Fruit fly (Drosophila melanogaster) whole organism, embryonic: Measurements from ENCODE around the gene CG31872.
A peak's percentile ranks its signal among the peaks of the same experiment; 100 is the strongest.

Experiments used
- CG10462 ChIP-seq: fragments of 200-800 bp; sonication (Bioruptor generic); optimal IDR thresholded peaks from 2 replicates; lab custom pipeline; 2016; ENCODE audit warnings: missing biosample characterization, missing genetic modification characterization
- CG11247 ChIP-seq: fragments of 200-800 bp; sonication (Bioruptor generic); IDR thresholded peaks from 2 replicates; pipeline ENCODE4 v1.3.6; 2022; ENCODE audit warnings: missing biosample characterization, missing genetic modification characterization
- CG11504 ChIP-seq: fragments of 200-800 bp; sonication (Bioruptor generic); optimal IDR thresholded peaks from 3 replicates; lab custom pipeline; 2019; ENCODE audit warnings: missing biosample characterization, mild to moderate bottlenecking, missing genetic modification characterization, moderate library complexity
- CG12071 ChIP-seq: fragments of 200-800 bp; sonication (Bioruptor generic); optimal IDR thresholded peaks from 3 replicates; lab custom pipeline; 2018; ENCODE audit warnings: missing biosample characterization, mild to moderate bottlenecking, missing genetic modification characterization
- CG12299 ChIP-seq: fragments of 200-800 bp; sonication (Bioruptor generic); optimal IDR thresholded peaks from 2 replicates; lab custom pipeline; 2018; ENCODE audit warnings: missing biosample characterization, mild to moderate bottlenecking, missing genetic modification characterization
- CG12659 ChIP-seq: fragments of 200-800 bp; sonication (Bioruptor generic); optimal IDR thresholded peaks from 3 replicates; lab custom pipeline; 2017; ENCODE audit warnings: mild to moderate bottlenecking, missing biosample characterization, missing genetic modification reagents, missing genetic modification characterization
- CG14441 ChIP-seq: fragments of 200-800 bp; sonication (Bioruptor generic); IDR thresholded peaks from 2 replicates; pipeline ENCODE4 v1.3.6; 2022; ENCODE audit warnings: missing biosample characterization, missing genetic modification characterization
- CG14965 ChIP-seq: fragments of 200-800 bp; sonication (Bioruptor generic); optimal IDR thresholded peaks from 2 replicates; lab custom pipeline; 2016; ENCODE audit warnings: missing biosample characterization, missing genetic modification characterization, borderline replicate concordance
- CG1603 ChIP-seq: fragments of 200-800 bp; sonication (Bioruptor generic); optimal IDR thresholded peaks from 2 replicates; lab custom pipeline; 2019; ENCODE audit warnings: missing biosample characterization, mild to moderate bottlenecking, missing genetic modification characterization, moderate library complexity
- CG17328 ChIP-seq: fragments of 200-800 bp; sonication (Bioruptor generic); IDR thresholded peaks from 2 replicates; pipeline ENCODE4 v1.3.6; 2022; ENCODE audit warnings: missing biosample characterization, missing genetic modification characterization
- CG1792 ChIP-seq: fragments of 200-800 bp; sonication (Bioruptor generic); optimal IDR thresholded peaks from 2 replicates; lab custom pipeline; 2016; ENCODE audit warnings: missing biosample characterization, missing genetic modification characterization
- CG2875 ChIP-seq: fragments of 200-800 bp; sonication (Bioruptor generic); optimal IDR thresholded peaks from 2 replicates; lab custom pipeline; 2017; ENCODE audit warnings: missing biosample characterization, mild to moderate bottlenecking, missing genetic modification characterization, missing genetic modification reagents
- CG3065 ChIP-seq: fragments of 200-800 bp; sonication (Bioruptor generic); optimal IDR thresholded peaks from 2 replicates; lab custom pipeline; 2016; ENCODE audit warnings: missing biosample characterization, missing genetic modification characterization
- CG33213 ChIP-seq: fragments of 200-800 bp; sonication (Bioruptor generic); optimal IDR thresholded peaks from 3 replicates; lab custom pipeline; 2016; ENCODE audit warnings: missing biosample characterization, missing genetic modification characterization
- CG43689 ChIP-seq: fragments of 200-800 bp; sonication (Bioruptor generic); IDR thresholded peaks from 2 replicates; pipeline ENCODE4 v1.3.6; 2022; ENCODE audit warnings: missing biosample characterization, missing genetic modification characterization
- CG4617 ChIP-seq: fragments of 200-800 bp; sonication (Bioruptor generic); optimal IDR thresholded peaks from 3 replicates; lab custom pipeline; 2016; ENCODE audit warnings: missing biosample characterization, missing genetic modification characterization, borderline replicate concordance
- CG7357 ChIP-seq: fragments of 200-800 bp; sonication (Bioruptor generic); IDR thresholded peaks from 3 replicates; pipeline ENCODE4 v1.3.6; 2022; ENCODE audit warnings: missing biosample characterization, missing genetic modification characterization
- Chrac-16 ChIP-seq: fragments of 200-800 bp; sonication (Bioruptor generic); optimal IDR thresholded peaks from 3 replicates; lab custom pipeline; 2016; ENCODE audit warnings: missing biosample characterization, missing genetic modification characterization
- Ets65A ChIP-seq: fragments of 200-800 bp; sonication (Bioruptor generic); peaks from one replicate; lab custom pipeline; 2016; ENCODE audit warnings: missing biosample characterization, missing genetic modification characterization
- Fer2 ChIP-seq: fragments of 200-800 bp; sonication (Bioruptor generic); optimal IDR thresholded peaks from 2 replicates; lab custom pipeline; 2018; ENCODE audit warnings: missing biosample characterization, mild to moderate bottlenecking, missing genetic modification characterization, moderate library complexity
- Fer3 ChIP-seq: fragments of 200-800 bp; sonication (Bioruptor generic); optimal IDR thresholded peaks from 2 replicates; lab custom pipeline; 2018; ENCODE audit warnings: missing biosample characterization, mild to moderate bottlenecking, missing genetic modification characterization, moderate library complexity
- Nf-YC ChIP-seq: fragments of 200-800 bp; optimal IDR thresholded peaks from 3 replicates; lab custom pipeline; 2019; ENCODE audit warnings: missing biosample characterization, mild to moderate bottlenecking, missing genetic modification characterization, moderate library complexity
- Oaz ChIP-seq: fragments of 200-800 bp; sonication (Bioruptor generic); IDR thresholded peaks from 2 replicates; pipeline ENCODE4 v1.3.6; 2022; ENCODE audit warnings: missing biosample characterization, missing genetic modification characterization
- Opbp ChIP-seq: fragments of 200-800 bp; sonication (Bioruptor generic); IDR thresholded peaks from 3 replicates; pipeline ENCODE4 v1.3.6; 2022; ENCODE audit warnings: missing biosample characterization, missing genetic modification characterization; ENCODE audit not compliant: partially characterized antibody
- Sox102F ChIP-seq: fragments of 200-800 bp; sonication (Bioruptor generic); optimal IDR thresholded peaks from 2 replicates; lab custom pipeline; 2018; ENCODE audit warnings: missing biosample characterization, mild to moderate bottlenecking, missing genetic modification characterization, moderate library complexity
- Xrp1 ChIP-seq: fragments of 200-800 bp; sonication (Bioruptor generic); IDR thresholded peaks from 2 replicates; pipeline ENCODE4 v1.3.6; 2022; ENCODE audit warnings: missing biosample characterization, missing genetic modification characterization
- YL-1 ChIP-seq: fragments of 200-800 bp; sonication (Bioruptor generic); optimal IDR thresholded peaks from 3 replicates; lab custom pipeline; 2017; ENCODE audit warnings: missing biosample characterization, mild to moderate bottlenecking, missing genetic modification characterization
- ara ChIP-seq: fragments of 200-800 bp; sonication (Bioruptor generic); IDR thresholded peaks from 2 replicates; pipeline ENCODE4 v1.3.6; 2022; ENCODE audit warnings: missing biosample characterization, missing genetic modification characterization
- ci ChIP-seq: fragments of 200-800 bp; sonication (Bioruptor generic); IDR thresholded peaks from 3 replicates; pipeline ENCODE4 v1.3.6; 2022; ENCODE audit warnings: missing biosample characterization, missing genetic modification characterization
- corto ChIP-seq: fragments of 200-800 bp; sonication (Bioruptor generic); optimal IDR thresholded peaks from 2 replicates; lab custom pipeline; 2016; ENCODE audit warnings: missing biosample characterization, mild to moderate bottlenecking, missing genetic modification characterization, moderate library complexity
- dmrt99B ChIP-seq: fragments of 200-800 bp; sonication (Bioruptor generic); optimal IDR thresholded peaks from 2 replicates; lab custom pipeline; 2018; ENCODE audit warnings: missing biosample characterization, mild to moderate bottlenecking, missing genetic modification characterization, moderate library complexity
- jumu ChIP-seq: fragments of 200-800 bp; sonication (Bioruptor generic); optimal IDR thresholded peaks from 3 replicates; lab custom pipeline; 2016; ENCODE audit warnings: missing biosample characterization, missing genetic modification characterization
- ken ChIP-seq: fragments of 200-800 bp; sonication (Bioruptor generic); IDR thresholded peaks from 3 replicates; pipeline ENCODE4 v1.3.6; 2022; ENCODE audit warnings: missing biosample characterization, missing genetic modification characterization
- lbe ChIP-seq: fragments of 200-800 bp; sonication (Bioruptor generic); optimal IDR thresholded peaks from 2 replicates; lab custom pipeline; 2016; ENCODE audit warnings: missing biosample characterization, mild to moderate bottlenecking, missing genetic modification characterization
- lola ChIP-seq, 3 experiments: fragments of >200 bp in 2 of 3; fragments of 200-800 bp in 1 of 3; sonication (Bioruptor generic) in 1 of 3; optimal IDR thresholded peaks; 2 replicates each; lab custom pipeline; 2017 to 2019; ENCODE audit warnings: missing biosample characterization in 3 of 3, missing genetic modification characterization in 3 of 3, mild to moderate bottlenecking in 1 of 3, moderate library complexity in 1 of 3
- nom ChIP-seq: fragments of 200-800 bp; sonication (Bioruptor generic); optimal IDR thresholded peaks from 2 replicates; lab custom pipeline; 2017; ENCODE audit warnings: missing biosample characterization, missing genetic modification characterization, mild to moderate bottlenecking, moderate library complexity, missing genetic modification reagents
- pfk ChIP-seq: fragments of 200-800 bp; sonication (Bioruptor generic); optimal IDR thresholded peaks from 2 replicates; lab custom pipeline; 2018; ENCODE audit warnings: missing biosample characterization, mild to moderate bottlenecking, missing genetic modification characterization, moderate library complexity
- pita ChIP-seq: fragments of 200-800 bp; sonication (Bioruptor generic); optimal IDR thresholded peaks from 2 replicates; lab custom pipeline; 2017; ENCODE audit warnings: missing biosample characterization, mild to moderate bottlenecking, missing genetic modification characterization
- prd ChIP-seq, 3 experiments: fragments of >200 bp in 2 of 3; fragments of 200-800 bp in 1 of 3; sonication (Bioruptor generic) in 1 of 3; optimal IDR thresholded peaks in 2 of 3; IDR thresholded peaks in 1 of 3; 2 replicates in 2 of 3; 3 replicates in 1 of 3; pipeline versions ENCODE4 v1.3.6 to Lab custom; 2017 to 2022; ENCODE audit warnings: missing biosample characterization in 1 of 3, missing genetic modification characterization in 1 of 3
- repo ChIP-seq: fragments of 200-800 bp; sonication (Bioruptor generic); optimal IDR thresholded peaks from 2 replicates; lab custom pipeline; 2016; ENCODE audit warnings: missing biosample characterization, missing genetic modification characterization
- sens-2 ChIP-seq: fragments of 200-800 bp; sonication (Bioruptor generic); IDR thresholded peaks from 2 replicates; pipeline ENCODE4 v1.3.6; 2022; ENCODE audit warnings: missing biosample characterization, missing genetic modification characterization
- sisA ChIP-seq: fragments of 200-800 bp; sonication (Bioruptor generic); IDR thresholded peaks from 2 replicates; pipeline ENCODE4 v1.3.6; 2022; ENCODE audit warnings: missing biosample characterization, missing genetic modification characterization
- sr ChIP-seq: fragments of 200-800 bp; sonication (Bioruptor generic); IDR thresholded peaks from 3 replicates; pipeline ENCODE4 v1.3.6; 2022; ENCODE audit warnings: missing biosample characterization, missing genetic modification characterization
- tap ChIP-seq: fragments of 200-800 bp; optimal IDR thresholded peaks from 3 replicates; lab custom pipeline; 2019; ENCODE audit warnings: missing biosample characterization, mild to moderate bottlenecking, missing genetic modification characterization, moderate library complexity
- ttk ChIP-seq: fragments of 200-800 bp; sonication (Bioruptor generic); IDR thresholded peaks from 2 replicates; pipeline ENCODE4 v2.1.2; 2022; ENCODE audit warnings: missing biosample characterization, missing genetic modification characterization
- twi ChIP-seq: fragments of 200-800 bp; optimal IDR thresholded peaks from 2 replicates; lab custom pipeline; 2019; ENCODE audit warnings: missing biosample characterization, mild to moderate bottlenecking, missing genetic modification characterization, moderate library complexity
- vvl ChIP-seq: fragments of 200-800 bp; sonication (Bioruptor generic); IDR thresholded peaks from 2 replicates; pipeline ENCODE4 v1.3.6; 2022; ENCODE audit warnings: missing biosample characterization, missing genetic modification characterization
- z ChIP-seq: fragments of 200-800 bp; sonication (Bioruptor generic); IDR thresholded peaks from 3 replicates; pipeline ENCODE4 v1.3.6; 2022; ENCODE audit warnings: missing biosample characterization, missing genetic modification characterization

CG31872 gene

dm6 chr2L:10614660-10615479 lies 24.9 kb upstream of the CG31872 start (continued):
- TF ChIP-seq ttk, result peak; percentile 56
- TF ChIP-seq CG12071 (GFP tag; lab: Kevin White, UChicago), result peak; percentile 19
- no peak for TF ChIP-seq corto (GFP tag; lab: Kevin White, UChicago)
- no peak for TF ChIP-seq lbe (GFP tag; lab: Kevin White, UChicago)
- TF ChIP-seq CG7357 (GFP tag; lab: Robert Waterston, UW), result no peak
- TF ChIP-seq nom (GFP tag; lab: Kevin White, UChicago), result no peak
- TF ChIP-seq CG4617 (GFP tag; lab: Kevin White, UChicago), result no peak
- no peak for TF ChIP-seq CG3065 (GFP tag; lab: Kevin White, UChicago)
- no peak for TF ChIP-seq sens-2
- no peak for TF ChIP-seq pfk (GFP tag; lab: Kevin White, UChicago)
- no peak for TF ChIP-seq pita (GFP tag; lab: Kevin White, UChicago)
- no peak for TF ChIP-seq Nf-YC (tag; lab: Kevin White, UChicago)
- no peak for TF ChIP-seq CG14441 (GFP tag; lab: Robert Waterston, UW)
- TF ChIP-seq CG2875 (GFP tag; lab: Kevin White, UChicago), result peak; percentile 17
- 0 out of 3 replicates have a peak, but pooled peaks have one; percentile 26 for TF ChIP-seq Opbp
- TF ChIP-seq Xrp1 (GFP tag; lab: Robert Waterston, UW), result peak; percentile 20; the same call in 1 of the 2 replicates
- no peak for TF ChIP-seq CG12299 (tag; lab: Kevin White, UChicago)
- TF ChIP-seq ci (GFP tag; lab: Robert Waterston, UW), result 0 out of 3 replicates have a peak, but pooled peaks have one; percentile 50
- TF ChIP-seq CG10462 (GFP tag; lab: Kevin White, UChicago), result no peak
- 0 out of 3 replicates have a peak, but pooled peaks have one; percentile 37 for TF ChIP-seq ken (GFP tag; lab: Robert Waterston, UW)
- TF ChIP-seq Fer3 (tag; lab: Kevin White, UChicago), result no peak
- TF ChIP-seq ara (GFP tag; lab: Robert Waterston, UW), result peak; percentile 60
- TF ChIP-seq lola (GFP tag; optimal IDR thresholded peaks at IDR 0.05; lab: Kevin White, UChicago), result no peak
- TF ChIP-seq dmrt99B (tag; lab: Kevin White, UChicago), result peak; percentile 3
- no peak for TF ChIP-seq CG33213 (GFP tag; lab: Kevin White, UChicago)
- no peak for TF ChIP-seq tap
- no peak for TF ChIP-seq Fer2
- 0 out of 2 replicates have a peak, but pooled peaks have one; percentile 41 for TF ChIP-seq CG17328 (GFP tag; lab: Robert Waterston, UW)
- TF ChIP-seq repo (GFP tag; lab: Kevin White, UChicago), result no peak
- TF ChIP-seq YL-1, result no peak
- TF ChIP-seq Oaz (GFP tag; lab: Robert Waterston, UW), result no peak
- TF ChIP-seq z (GFP tag; lab: Robert Waterston, UW), result peak; percentile 66; the same call in 2 of the 3 replicates
- TF ChIP-seq CG14965 (GFP tag; lab: Kevin White, UChicago), result peak; percentile 96
- peak; percentile 49 for TF ChIP-seq CG11504 (tag; lab: Kevin White, UChicago)
- TF ChIP-seq jumu (GFP tag; lab: Kevin White, UChicago), result no peak
- no peak for TF ChIP-seq Ets65A
- TF ChIP-seq twi (tag; lab: Kevin White, UChicago), result peak; percentile 41
- TF ChIP-seq CG43689 (GFP tag; lab: Robert Waterston, UW), result 0 out of 2 replicates have a peak, but pooled peaks have one; percentile 12
- no peak for TF ChIP-seq vvl
- peak; percentile 16 for TF ChIP-seq CG1603 (tag; lab: Kevin White, UChicago)
- TF ChIP-seq Chrac-16, result no peak
- TF ChIP-seq Sox102F (GFP tag; lab: Kevin White, UChicago), result peak; percentile 25
- TF ChIP-seq sisA, result no peak
- no peak for TF ChIP-seq prd (optimal IDR thresholded peaks at IDR 0.05; lab: Kevin White, UChicago)
- 0 out of 3 replicates have a peak, but pooled peaks have one; percentile 10 for TF ChIP-seq prd (GFP tag; IDR thresholded peaks at IDR 0.05; lab: Robert Waterston, UW)
- no peak for TF ChIP-seq CG12659 (GFP tag; lab: Kevin White, UChicago)
- TF ChIP-seq CG1792 (GFP tag; lab: Kevin White, UChicago), result no peak
- no peak for TF ChIP-seq CG11247 (GFP tag; lab: Robert Waterston, UW)
- TF ChIP-seq sr, result no peak
